Worm (Caenorhabditis elegans): Measurements from ENCODE around the gene clec-124.
"Not testable (repeated sequence)": the region's sequence is repeated elsewhere in the genome, so short reads cannot be mapped to it uniquely, and the experiment has no call there.

The clec-124 gene

DNA sequence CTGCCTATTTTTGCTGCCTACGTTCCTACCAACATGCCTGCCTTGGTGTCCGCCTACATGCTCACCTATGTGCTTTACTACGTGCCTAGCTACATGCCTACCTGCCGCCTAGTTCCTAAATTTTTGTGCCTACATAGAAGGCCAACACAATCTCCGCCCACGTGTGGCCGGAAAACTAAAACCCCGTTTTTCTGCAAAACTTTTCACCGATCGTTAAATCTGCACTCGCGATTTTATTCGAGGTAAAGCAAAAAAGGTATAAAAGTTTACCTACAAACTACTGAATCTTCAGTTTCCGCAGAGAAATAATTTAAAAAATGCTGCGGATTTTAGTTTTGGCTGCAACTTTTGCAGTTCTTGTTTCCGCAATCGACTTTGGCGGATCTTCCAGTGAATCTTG is at the start of gene clec-124:
TSS of gene clec-124 (plus strand) at position 301 of the 400 bp plus-strand sequence.
- no peak for TF ChIP-seq pqm-1 (tag; optimal IDR thresholded peaks at IDR 0.05)
- TF ChIP-seq nhr-25 (tag; optimal IDR thresholded peaks at IDR 0.05): no peak
- no peak for TF ChIP-seq fkh-10 (GFP tag; optimal IDR thresholded peaks at IDR 0.05)
- no peak for TF ChIP-seq nhr-76 (tag; optimal IDR thresholded peaks at IDR 0.05)
- TF ChIP-seq lin-15B (tag; optimal IDR thresholded peaks at IDR 0.05): no peak
- TF ChIP-seq pha-4 (tag; optimal IDR thresholded peaks at IDR 0.05): no peak
- no peak for TF ChIP-seq ceh-28 (tag; optimal IDR thresholded peaks at IDR 0.05)
- TF ChIP-seq nhr-77 (tag; optimal IDR thresholded peaks at IDR 0.05): no peak
- no peak for TF ChIP-seq hmg-11 (tag; optimal IDR thresholded peaks at IDR 0.05)
- TF ChIP-seq unc-62 (GFP tag; optimal IDR thresholded peaks at IDR 0.05): no peak
- TF ChIP-seq mml-1 (tag; optimal IDR thresholded peaks at IDR 0.05): no peak
- no peak for TF ChIP-seq lin-39 (tag; optimal IDR thresholded peaks at IDR 0.05)
- no peak for TF ChIP-seq nhr-11 (tag; optimal IDR thresholded peaks at IDR 0.05)
- TF ChIP-seq lsy-12 (tag; optimal IDR thresholded peaks at IDR 0.05): no peak
- TF ChIP-seq daf-12 (tag; optimal IDR thresholded peaks at IDR 0.05): no peak
- no peak for TF ChIP-seq nhr-23 (tag; optimal IDR thresholded peaks at IDR 0.05)

DNA sequence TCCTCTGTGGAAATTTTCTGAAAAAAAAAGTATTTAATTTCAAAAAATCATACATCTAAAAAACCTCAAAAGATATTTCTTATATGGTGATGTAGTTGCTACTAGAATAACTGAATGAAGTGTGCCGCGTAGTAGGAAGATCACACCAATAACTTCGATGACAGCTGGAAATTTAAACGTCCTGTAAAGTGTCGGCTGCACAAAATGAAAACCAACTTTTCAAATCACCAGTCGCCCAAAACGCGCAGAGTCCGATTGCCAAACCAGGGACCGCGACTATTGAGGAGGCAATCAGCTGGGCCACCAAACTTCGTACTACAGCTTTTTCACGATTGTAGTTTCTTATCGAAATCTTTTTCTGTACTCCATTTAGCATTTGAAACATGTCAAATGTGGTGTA is 48.3 kb upstream of the clec-124 start, which contains the start of gene sri-48:
TSS of gene sri-48 (minus strand) at position 101 of the 400 bp plus-strand sequence.
- not testable (repeated sequence) for TF ChIP-seq snpc-4, daf-12, fos-1 (tag; optimal IDR thresholded peaks at IDR 0.05)

DNA sequence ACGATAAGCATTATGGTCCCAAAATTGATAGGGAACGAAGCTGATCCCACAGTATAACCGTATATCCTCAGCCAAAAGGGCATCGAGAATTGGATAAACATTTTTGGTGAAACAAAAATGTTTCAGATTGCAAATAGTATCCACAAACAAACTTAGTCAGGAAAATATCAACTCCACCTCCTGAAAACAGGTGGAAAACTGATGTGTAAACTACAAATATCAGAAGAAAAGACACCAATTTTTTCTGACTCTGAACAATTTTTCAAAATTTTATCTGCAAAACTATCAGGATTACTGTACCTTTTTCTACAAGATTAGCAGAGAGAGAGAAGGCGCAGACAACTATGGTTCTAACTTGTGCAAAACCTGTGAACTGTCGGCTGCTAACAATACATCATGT is 47.0 kb upstream of the clec-124 start, which contains the start of gene sri-53:
TSS of gene sri-53 (minus strand) at position 101 of the 400 bp plus-strand sequence.
- no peak for TF ChIP-seq lsy-12 (tag; optimal IDR thresholded peaks at IDR 0.05)
- no peak for TF ChIP-seq snpc-4 (tag; optimal IDR thresholded peaks at IDR 0.05)
- TF ChIP-seq ceh-28 (tag; optimal IDR thresholded peaks at IDR 0.05): no peak
- TF ChIP-seq eor-1 (tag; optimal IDR thresholded peaks at IDR 0.05): no peak
- TF ChIP-seq unc-62 (GFP tag; optimal IDR thresholded peaks at IDR 0.05): no peak
- TF ChIP-seq ceh-16 (tag; optimal IDR thresholded peaks at IDR 0.05): no peak
- TF ChIP-seq pqm-1 (tag; optimal IDR thresholded peaks at IDR 0.05): no peak
- TF ChIP-seq nhr-11 (tag; optimal IDR thresholded peaks at IDR 0.05): no peak
- TF ChIP-seq tbx-2 (tag; optimal IDR thresholded peaks at IDR 0.05): no peak
- no peak for TF ChIP-seq egl-5 (tag; optimal IDR thresholded peaks at IDR 0.05)
- no peak for TF ChIP-seq egl-27 (tag; optimal IDR thresholded peaks at IDR 0.05)
- TF ChIP-seq daf-12 (tag; optimal IDR thresholded peaks at IDR 0.05): no peak
- TF ChIP-seq elt-2 (tag; optimal IDR thresholded peaks at IDR 0.05): no peak
- TF ChIP-seq ztf-4 (tag; optimal IDR thresholded peaks at IDR 0.05): no peak
- TF ChIP-seq mdl-1 (tag; optimal IDR thresholded peaks at IDR 0.05): no peak

DNA sequence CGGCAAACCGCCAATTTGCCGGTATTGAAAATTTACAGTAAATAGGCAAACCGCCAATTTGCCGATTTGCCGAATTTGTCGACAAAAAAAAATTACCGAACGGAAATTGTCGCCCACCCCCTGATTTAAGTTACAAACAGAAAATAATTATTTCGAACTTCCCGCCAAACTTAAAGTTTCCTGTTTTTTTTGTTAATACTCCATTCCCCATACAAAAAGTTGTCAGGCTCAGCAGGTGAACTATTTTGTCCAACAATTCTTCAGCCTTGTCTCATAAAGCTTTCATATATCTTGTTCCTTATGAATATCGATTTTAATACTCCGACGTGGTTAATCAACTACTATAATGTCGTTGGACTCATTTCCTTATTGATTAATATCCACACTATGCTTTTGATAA is 46.1 kb upstream of the clec-124 start, which contains the start of gene sri-50:
TSS of gene sri-50 (plus strand) at position 301 of the 400 bp plus-strand sequence.
- TF ChIP-seq elt-2 (tag; optimal IDR thresholded peaks at IDR 0.05): no peak
- no peak for TF ChIP-seq ZK546.5 (tag; optimal IDR thresholded peaks at IDR 0.05)

DNA sequence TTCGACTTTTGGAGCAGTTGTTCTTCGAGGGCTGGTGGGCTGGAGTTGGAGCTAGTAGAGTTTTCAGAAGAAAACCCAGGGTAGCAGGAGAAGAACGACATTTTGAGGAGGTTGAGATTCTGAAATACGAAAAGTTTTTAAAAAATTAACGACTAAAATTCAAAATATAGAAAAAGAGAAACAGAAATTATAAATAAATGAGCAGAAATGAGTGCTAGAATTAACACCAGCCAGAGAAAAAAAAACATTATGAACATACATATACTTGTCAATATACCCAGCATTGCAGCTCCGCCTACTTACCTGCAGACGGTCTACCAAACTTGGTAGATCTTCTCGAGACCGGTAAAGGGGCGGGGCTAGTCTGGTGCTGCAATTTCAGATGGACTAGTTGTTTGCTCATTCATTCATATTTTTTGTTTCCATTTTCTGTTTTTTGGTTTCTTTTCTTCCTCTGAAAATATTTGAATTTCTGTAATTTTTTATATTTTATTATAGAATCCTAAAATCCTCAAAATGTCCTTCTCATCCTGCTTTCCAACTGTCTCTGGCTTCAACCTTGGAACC is 43.0 kb upstream of the clec-124 start, which contains the start of the genes ZC239.20 and ZC239.21:
TSS of gene ZC239.20 (minus strand) at position 101 of the 567 bp plus-strand sequence.
TSS of gene ZC239.21 (plus strand) at position 517 of the 567 bp plus-strand sequence.
- TF ChIP-seq pqm-1 (tag; optimal IDR thresholded peaks at IDR 0.05): no peak
- TF ChIP-seq ztf-11 (tag; optimal IDR thresholded peaks at IDR 0.05): no peak
- TF ChIP-seq nhr-28 (tag; optimal IDR thresholded peaks at IDR 0.05): no peak
- no peak for TF ChIP-seq ceh-28 (tag; optimal IDR thresholded peaks at IDR 0.05)
- TF ChIP-seq zag-1 (tag; optimal IDR thresholded peaks at IDR 0.05): no peak
- no peak for TF ChIP-seq skn-1 (tag; optimal IDR thresholded peaks at IDR 0.05)
- no peak for TF ChIP-seq nhr-76 (tag; optimal IDR thresholded peaks at IDR 0.05)
- no peak for TF ChIP-seq mml-1 (tag; optimal IDR thresholded peaks at IDR 0.05)
- no peak for TF ChIP-seq lin-39 (tag; optimal IDR thresholded peaks at IDR 0.05)
- no peak for TF ChIP-seq aly-2 (tag; optimal IDR thresholded peaks at IDR 0.05)
- no peak for TF ChIP-seq ceh-82 (tag; optimal IDR thresholded peaks at IDR 0.05)
- TF ChIP-seq nhr-237 (tag; optimal IDR thresholded peaks at IDR 0.05): no peak
- TF ChIP-seq fkh-2 (tag; optimal IDR thresholded peaks at IDR 0.05): no peak
- no peak for TF ChIP-seq unc-62 (GFP tag; optimal IDR thresholded peaks at IDR 0.05)
- no peak for TF ChIP-seq pha-4 (tag; optimal IDR thresholded peaks at IDR 0.05)
- TF ChIP-seq sea-2 (GFP tag; optimal IDR thresholded peaks at IDR 0.05): no peak
- no peak for TF ChIP-seq lin-15B (tag; optimal IDR thresholded peaks at IDR 0.05)
